Worm (Caenorhabditis elegans): Measurements from ENCODE around the gene lipl-4.

The lipl-4 gene

ce11 chrV:6559585-6559984 is 9.6 kb downstream of the lipl-4 start (continued):
- peak; percentile 86 for TF ChIP-seq rpc-1 (optimal IDR thresholded peaks at IDR 0.05)
- peak; percentile 92 for TF ChIP-seq rpc-1 (tag; optimal IDR thresholded peaks at IDR 0.05)
- no peak for TF ChIP-seq let-526 (GFP tag; IDR thresholded peaks at IDR 0.05)
- TF ChIP-seq F10E7.11 (tag; optimal IDR thresholded peaks at IDR 0.05) = no peak
- no peak; the same call in 1 of the 2 replicates for TF ChIP-seq aptf-3 (GFP tag; IDR thresholded peaks at IDR 0.05)
- no peak for TF ChIP-seq egrh-3 (GFP tag; IDR thresholded peaks at IDR 0.05)
- TF ChIP-seq efl-1 (GFP tag; optimal IDR thresholded peaks at IDR 0.05) = no peak
- peak; percentile 24 for TF ChIP-seq ztf-26 (tag; optimal IDR thresholded peaks at IDR 0.05)
- no peak for TF ChIP-seq bed-1 (GFP tag; IDR thresholded peaks at IDR 0.05)
- TF ChIP-seq mxl-1 (tag; optimal IDR thresholded peaks at IDR 0.05) = peak; percentile 52
- no peak for TF ChIP-seq dpl-1 (GFP tag; optimal IDR thresholded peaks at IDR 0.05)
- 0 out of 2 replicates have a peak, but pooled peaks have one; percentile 37 for TF ChIP-seq Y95B8A.8 (GFP tag; IDR thresholded peaks at IDR 0.05)
- TF ChIP-seq F22D6.2 (tag; optimal IDR thresholded peaks at IDR 0.05) = no peak
- no peak for TF ChIP-seq nfya-1 (tag; optimal IDR thresholded peaks at IDR 0.05; ENCODE audit: borderline replicate concordance, insufficient read depth)
- no peak for TF ChIP-seq attf-6 (GFP tag; IDR thresholded peaks at IDR 0.05)
- peak; percentile 25; the same call in 1 of the 2 replicates for TF ChIP-seq B0019.2 (GFP tag; conservative IDR thresholded peaks at IDR 0.05)
- no peak for TF ChIP-seq sea-2 (GFP tag; IDR thresholded peaks at IDR 0.05)
- peak; percentile 85 for TF ChIP-seq egl-44 (GFP tag; IDR thresholded peaks at IDR 0.05)
- no peak for TF ChIP-seq unc-62 (GFP tag; optimal IDR thresholded peaks at IDR 0.05)
- peak; percentile 69; the same call in 1 of the 2 replicates for TF ChIP-seq D2030.7 (GFP tag; IDR thresholded peaks at IDR 0.05)
- TF ChIP-seq lsy-27 (tag; optimal IDR thresholded peaks at IDR 0.05; ENCODE audit: borderline replicate concordance, insufficient read depth) = no peak
- TF ChIP-seq him-1 (tag; optimal IDR thresholded peaks at IDR 0.05) = peak; percentile 71
- TF ChIP-seq tbp1 (GFP tag; optimal IDR thresholded peaks at IDR 0.05) = peak; percentile 87
- TF ChIP-seq hsf-1 (GFP tag; IDR thresholded peaks at IDR 0.05) = 0 out of 2 replicates have a peak, but pooled peaks have one; percentile 24
- no peak for TF ChIP-seq ztf-3 (GFP tag; optimal IDR thresholded peaks at IDR 0.05)
- no peak for TF ChIP-seq ceh-58 (GFP tag; IDR thresholded peaks at IDR 0.05)
- no peak for TF ChIP-seq mel-28 (tag; optimal IDR thresholded peaks at IDR 0.05; ENCODE audit: borderline replicate concordance)
- TF ChIP-seq ztf-18 (tag; optimal IDR thresholded peaks at IDR 0.05) = peak; percentile 67
- peak; percentile 61 for TF ChIP-seq chd-7 (tag; optimal IDR thresholded peaks at IDR 0.05)
- TF ChIP-seq repo-1 (tag; optimal IDR thresholded peaks at IDR 0.05) = no peak
- no peak for TF ChIP-seq mcd-1 (GFP tag; IDR thresholded peaks at IDR 0.05)
- no peak for TF ChIP-seq ceh-27 (GFP tag; optimal IDR thresholded peaks at IDR 0.05)
- TF ChIP-seq Y53G8AR.9 (GFP tag; conservative IDR thresholded peaks at IDR 0.05) = no peak
- no peak for TF ChIP-seq akir-1 (GFP tag; optimal IDR thresholded peaks at IDR 0.05)
- peak; percentile 65 for TF ChIP-seq hmg-1.2 (GFP tag; IDR thresholded peaks at IDR 0.05)
- TF ChIP-seq ztf-22 (GFP tag; optimal IDR thresholded peaks at IDR 0.05) = no peak
- TF ChIP-seq ama-1 (optimal IDR thresholded peaks at IDR 0.05) = no peak
- TF ChIP-seq ama-1 (GFP tag; optimal IDR thresholded peaks at IDR 0.05) = peak; percentile 56 to 87
- TF ChIP-seq bed-2 (GFP tag; IDR thresholded peaks at IDR 0.05) = no peak
- no peak for TF ChIP-seq zfh-2 (GFP tag; conservative IDR thresholded peaks at IDR 0.05)
- TF ChIP-seq die-1 (tag; optimal IDR thresholded peaks at IDR 0.05) = peak; percentile 89
- no peak for TF ChIP-seq ztf-6 (GFP tag; IDR thresholded peaks at IDR 0.05)
- TF ChIP-seq lag-1 (GFP tag; IDR thresholded peaks at IDR 0.05) = no peak

All from whole organism, young adult.